Worm (Caenorhabditis elegans) whole organism, young adult: ENCODE measurements around the gene glb-4.

ENCODE experiments used
- C17E4.6 ChIP-seq: fragments of 200-800 bp; sonication (Bioruptor generic); IDR thresholded peaks from 2 replicates; pipeline ENCODE4 v1.3.6; 2022; ENCODE audit warnings: missing genetic modification reagents, missing genetic modification characterization, missing compliant biosample characterization
- F22D6.2 ChIP-seq: sonication (generic microtip); optimal IDR thresholded peaks from 2 replicates; lab custom pipeline; 2016; ENCODE audit warnings: mild to moderate bottlenecking, missing genetic modification characterization, missing compliant biosample characterization
- F23B12.7 ChIP-seq: sonication (generic microtip); optimal IDR thresholded peaks from 2 replicates; lab custom pipeline; 2017; ENCODE audit warnings: missing genetic modification characterization, mild to moderate bottlenecking, missing compliant biosample characterization, antibody characterized with exemption, moderate library complexity; ENCODE audit not compliant: insufficient read depth
- F57A8.1 ChIP-seq: fragments of 200-800 bp; sonication (Bioruptor generic); optimal IDR thresholded peaks from 2 replicates; lab custom pipeline; 2018; ENCODE audit warnings: mild to moderate bottlenecking, missing genetic modification characterization, moderate library complexity, missing compliant biosample characterization
- F57C9.4 ChIP-seq: sonication (generic microtip); optimal IDR thresholded peaks from 2 replicates; lab custom pipeline; 2017; ENCODE audit warnings: mild to moderate bottlenecking, missing genetic modification characterization, missing compliant biosample characterization
- T26A5.8 ChIP-seq: sonication (generic microtip); optimal IDR thresholded peaks from 2 replicates; lab custom pipeline; 2016; ENCODE audit warnings: missing genetic modification characterization, missing compliant biosample characterization
- Y53G8AR.9 ChIP-seq: fragments of 200-800 bp; sonication (Bioruptor generic); conservative IDR thresholded peaks from 2 replicates; pipeline ENCODE4 v1.3.6; 2022; ENCODE audit warnings: missing genetic modification reagents, missing genetic modification characterization, missing compliant biosample characterization
- akir-1 ChIP-seq: fragments of 200-800 bp; sonication (Bioruptor generic); optimal IDR thresholded peaks from 2 replicates; lab custom pipeline; 2018; ENCODE audit warnings: mild to moderate bottlenecking, missing genetic modification characterization, moderate library complexity, missing compliant biosample characterization
- ama-1 ChIP-seq, 3 experiments: fragments of 150-350 bp in 1 of 3; sonication (generic microtip) in 2 of 3; optimal IDR thresholded peaks; 2 replicates each; lab custom pipeline; 2014 to 2018; ENCODE audit warnings: missing biosample characterization in 2 of 3, missing genetic modification characterization in 2 of 3, missing genetic modification reagents in 2 of 3
- aptf-2 ChIP-seq: fragments of 200-800 bp; sonication (Bioruptor generic); conservative IDR thresholded peaks from 2 replicates; pipeline ENCODE4 v1.3.6; 2022; ENCODE audit warnings: missing genetic modification reagents, missing genetic modification characterization, missing compliant biosample characterization
- atf-7 ChIP-seq: sonication (generic microtip); optimal IDR thresholded peaks from 2 replicates; lab custom pipeline; 2017; ENCODE audit warnings: mild to moderate bottlenecking, missing genetic modification characterization, missing compliant biosample characterization
- athp-1 ChIP-seq: sonication (generic microtip); optimal IDR thresholded peaks from 2 replicates; lab custom pipeline; 2017; ENCODE audit warnings: mild to moderate bottlenecking, missing genetic modification characterization, missing compliant biosample characterization
- attf-3 ChIP-seq: fragments of 200-800 bp; sonication (Bioruptor generic); conservative IDR thresholded peaks from 2 replicates; pipeline ENCODE4 v1.3.6; 2022; ENCODE audit warnings: missing genetic modification reagents, missing genetic modification characterization, missing compliant biosample characterization
- ceh-100 ChIP-seq: fragments of 200-800 bp; sonication (Bioruptor generic); IDR thresholded peaks from 2 replicates; pipeline ENCODE4 v1.3.6; 2022; ENCODE audit warnings: missing genetic modification reagents, missing genetic modification characterization, missing compliant biosample characterization
- ceh-27 ChIP-seq: fragments of 200-800 bp; sonication (Bioruptor generic); optimal IDR thresholded peaks from 2 replicates; lab custom pipeline; 2018; ENCODE audit warnings: mild to moderate bottlenecking, missing genetic modification characterization, moderate library complexity, missing compliant biosample characterization
- ceh-40 ChIP-seq: fragments of 200-800 bp; sonication (Bioruptor generic); IDR thresholded peaks from 2 replicates; pipeline ENCODE4 v1.3.6; 2022; ENCODE audit warnings: missing genetic modification characterization, missing compliant biosample characterization
- ceh-79 ChIP-seq: sonication (generic microtip); optimal IDR thresholded peaks from 2 replicates; lab custom pipeline; 2017; ENCODE audit warnings: mild to moderate bottlenecking, missing genetic modification characterization, missing compliant biosample characterization
- ceh-91 ChIP-seq: fragments of 200-800 bp; sonication (Bioruptor generic); IDR thresholded peaks from 2 replicates; pipeline ENCODE4 v1.3.6; 2022; ENCODE audit warnings: missing genetic modification reagents, missing genetic modification characterization, missing compliant biosample characterization
- dox-1 ChIP-seq: fragments of 200-800 bp; sonication (Bioruptor generic); IDR thresholded peaks from 2 replicates; pipeline ENCODE4 v1.3.6; 2022; ENCODE audit warnings: missing genetic modification reagents, missing genetic modification characterization, missing compliant biosample characterization
- dpl-1 ChIP-seq: fragments of 150-350 bp; optimal IDR thresholded peaks from 2 replicates; lab custom pipeline; 2014; ENCODE audit warnings: missing biosample characterization, missing genetic modification reagents, missing genetic modification characterization
- ekl-4 ChIP-seq: fragments of 200-800 bp; sonication (Bioruptor generic); IDR thresholded peaks from 2 replicates; pipeline ENCODE4 v1.3.6; 2022; ENCODE audit warnings: missing genetic modification reagents, missing genetic modification characterization, missing compliant biosample characterization
- hlh-26 ChIP-seq: fragments of 200-800 bp; sonication (Bioruptor generic); conservative IDR thresholded peaks from 2 replicates; pipeline ENCODE4 v1.3.6; 2022; ENCODE audit warnings: missing genetic modification reagents, missing genetic modification characterization, missing compliant biosample characterization
- hmg-1.2 ChIP-seq: fragments of 200-800 bp; sonication (Bioruptor generic); IDR thresholded peaks from 2 replicates; pipeline ENCODE4 v1.3.6; 2022; ENCODE audit warnings: missing genetic modification reagents, missing genetic modification characterization, missing compliant biosample characterization
- hmg-20 ChIP-seq: fragments of 200-800 bp; sonication (Bioruptor generic); IDR thresholded peaks from 2 replicates; pipeline ENCODE4 v1.3.6; 2022; ENCODE audit warnings: missing genetic modification reagents, missing genetic modification characterization, missing compliant biosample characterization
- let-607 ChIP-seq, 2 experiments: fragments of 200-800 bp in 1 of 2; sonication (Bioruptor generic) in 1 of 2; sonication (generic microtip) in 1 of 2; optimal IDR thresholded peaks; 2 replicates each; lab custom pipeline; 2016 to 2018; ENCODE audit warnings: mild to moderate bottlenecking in 2 of 2, missing compliant biosample characterization in 2 of 2, missing genetic modification characterization in 2 of 2, moderate library complexity in 2 of 2, missing genotype in 1 of 2
- lin-35 ChIP-seq, 3 experiments: fragments of 150-350 bp in 2 of 3; sonication (generic microtip) in 1 of 3; optimal IDR thresholded peaks; 2 replicates each; lab custom pipeline; 2014 to 2018; ENCODE audit warnings: missing biosample characterization in 3 of 3, missing genetic modification characterization in 3 of 3, missing genetic modification reagents in 3 of 3
- madf-10 ChIP-seq: sonication (generic microtip); optimal IDR thresholded peaks from 2 replicates; lab custom pipeline; 2016; ENCODE audit warnings: mild to moderate bottlenecking, missing genetic modification characterization, missing compliant biosample characterization
- mel-28 ChIP-seq: sonication (generic microtip); optimal IDR thresholded peaks from 2 replicates; lab custom pipeline; 2016; ENCODE audit warnings: borderline replicate concordance, mild to moderate bottlenecking, missing genetic modification characterization, missing compliant biosample characterization
- nfya-1 ChIP-seq: sonication (generic microtip); optimal IDR thresholded peaks from 2 replicates; lab custom pipeline; 2017; ENCODE audit warnings: antibody characterized with exemption, missing compliant biosample characterization, missing genetic modification characterization, borderline replicate concordance; ENCODE audit not compliant: insufficient read depth
- nfyb-1 ChIP-seq: fragments of 200-800 bp; sonication (Bioruptor generic); IDR thresholded peaks from 2 replicates; pipeline ENCODE4 v1.3.6; 2022; ENCODE audit warnings: missing genetic modification reagents, missing genetic modification characterization, missing compliant biosample characterization
- nhr-179 ChIP-seq: sonication (generic microtip); optimal IDR thresholded peaks from 2 replicates; lab custom pipeline; 2016; ENCODE audit warnings: mild to moderate bottlenecking, missing genetic modification characterization, missing compliant biosample characterization
- rcor-1 ChIP-seq: fragments of 200-800 bp; sonication (Bioruptor generic); IDR thresholded peaks from 2 replicates; pipeline ENCODE4 v1.3.6; 2022; ENCODE audit warnings: missing genetic modification reagents, missing genetic modification characterization, missing compliant biosample characterization
- sdz-38 ChIP-seq: sonication (generic microtip); optimal IDR thresholded peaks from 2 replicates; lab custom pipeline; 2016; ENCODE audit warnings: missing genotype, missing genetic modification characterization, missing compliant biosample characterization
- somi-1 ChIP-seq: fragments of 200-800 bp; sonication (Bioruptor generic); optimal IDR thresholded peaks from 2 replicates; lab custom pipeline; 2018; ENCODE audit warnings: mild to moderate bottlenecking, missing genetic modification characterization, missing compliant biosample characterization
- sptf-2 ChIP-seq: fragments of 200-800 bp; sonication (Bioruptor generic); optimal IDR thresholded peaks from 2 replicates; lab custom pipeline; 2018; ENCODE audit warnings: mild to moderate bottlenecking, missing genetic modification characterization, missing compliant biosample characterization
- tbp1 ChIP-seq: fragments of 200-800 bp; sonication (Bioruptor generic); optimal IDR thresholded peaks from 2 replicates; lab custom pipeline; 2018; ENCODE audit warnings: mild to moderate bottlenecking, missing genetic modification characterization, missing compliant biosample characterization
- ztf-26 ChIP-seq: sonication (generic microtip); optimal IDR thresholded peaks from 2 replicates; lab custom pipeline; 2017; ENCODE audit warnings: missing genetic modification characterization, missing compliant biosample characterization
- ztf-28 ChIP-seq: fragments of 200-800 bp; sonication (Bioruptor generic); IDR thresholded peaks from 2 replicates; pipeline ENCODE4 v1.3.6; 2022; ENCODE audit warnings: missing genetic modification reagents, missing genetic modification characterization, missing compliant biosample characterization

The glb-4 gene

DNA sequence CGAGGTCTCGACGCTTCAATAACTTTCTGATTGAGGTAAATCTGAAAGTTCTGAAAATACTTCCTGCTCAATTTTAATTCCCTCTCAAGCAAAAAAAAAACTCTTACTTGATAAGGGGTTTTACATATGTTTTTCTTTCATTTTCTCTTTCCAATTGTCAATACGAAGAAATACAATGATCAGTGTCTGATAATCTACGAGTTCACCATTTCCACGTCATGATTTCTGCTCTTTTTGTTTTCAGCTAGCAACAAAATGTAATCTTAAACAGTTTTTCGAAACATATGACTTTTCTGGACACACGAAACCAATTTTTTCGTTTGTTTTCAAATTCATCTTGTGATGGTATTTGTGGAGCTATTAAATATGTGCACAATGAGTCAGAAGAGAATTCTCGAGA is 45.2 kb upstream of the glb-4 start:
- TF ChIP-seq let-607 (tag; optimal IDR thresholded peaks at IDR 0.05; lab: Kevin White, UChicago) = no peak
- TF ChIP-seq dpl-1 (GFP tag; lab: Kevin White, UChicago) = no peak
- TF ChIP-seq sdz-38 (tag; lab: Kevin White, UChicago) = no peak
- no peak for TF ChIP-seq ceh-91 (GFP tag; lab: Robert Waterston, UW)
- no peak for TF ChIP-seq T26A5.8
- TF ChIP-seq nfyb-1 = no peak
- no peak for TF ChIP-seq F22D6.2 (tag; lab: Kevin White, UChicago)
- no peak for TF ChIP-seq akir-1 (GFP tag; lab: Kevin White, UChicago)
- TF ChIP-seq athp-1 (tag; lab: Kevin White, UChicago) = no peak
- TF ChIP-seq rcor-1 = no peak
- TF ChIP-seq ceh-40 (GFP tag; lab: Robert Waterston, UW) = no peak
- no peak for TF ChIP-seq somi-1 (GFP tag; lab: Kevin White, UChicago)
- TF ChIP-seq nfya-1 (tag; lab: Kevin White, UChicago) = no peak
- TF ChIP-seq sptf-2 (GFP tag; lab: Kevin White, UChicago) = no peak
- no peak for TF ChIP-seq lin-35 (GFP tag; optimal IDR thresholded peaks at IDR 0.05; lab: Kevin White, UChicago)
- TF ChIP-seq hmg-1.2 (GFP tag; lab: Robert Waterston, UW) = no peak
- no peak for TF ChIP-seq aptf-2 (GFP tag; lab: Robert Waterston, UW)
- TF ChIP-seq, all 124 proteins: peak for 0

DNA sequence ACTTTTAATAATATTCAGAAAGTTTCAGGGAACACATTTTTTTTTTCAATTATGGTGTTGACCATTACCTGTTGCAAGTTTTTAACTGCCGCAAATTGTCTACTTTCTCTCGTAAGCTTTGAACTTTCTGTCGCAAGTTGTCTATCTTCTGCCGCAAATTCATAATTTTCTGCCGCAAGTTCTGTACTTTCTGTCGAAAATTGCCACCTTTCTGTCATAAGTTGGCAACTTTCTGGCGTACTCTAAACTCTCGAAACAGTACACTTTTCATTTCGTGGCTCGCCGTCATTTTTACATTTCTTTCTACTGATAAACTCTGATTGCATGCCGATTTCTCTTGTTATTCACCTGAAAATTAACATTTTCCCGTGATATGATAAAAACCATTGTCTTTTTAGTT is 44.4 kb upstream of the glb-4 start:
- TF ChIP-seq C17E4.6 (no peak), dox-1 (no peak), somi-1 (GFP tag; lab: Kevin White, UChicago) (no peak), F57C9.4 (tag; lab: Kevin White, UChicago) (no peak), ztf-28 (GFP tag; lab: Robert Waterston, UW) (no peak), nfya-1 (tag; lab: Kevin White, UChicago) (no peak), nhr-179 (no peak), ceh-79 (tag; lab: Kevin White, UChicago) (no peak), atf-7 (tag; lab: Kevin White, UChicago) (no peak), hmg-20 (GFP tag; lab: Robert Waterston, UW) (no peak), ztf-26 (tag; lab: Kevin White, UChicago) (no peak), ceh-27 (no peak), F57A8.1 (no peak), hlh-26 (GFP tag; lab: Robert Waterston, UW) (no peak), F23B12.7 (tag; lab: Kevin White, UChicago) (no peak), ceh-100 (GFP tag; lab: Robert Waterston, UW) (no peak), mel-28 (tag; lab: Kevin White, UChicago) (no peak), Y53G8AR.9 (GFP tag; lab: Robert Waterston, UW) (no peak; the same call in 1 of the 2 replicates), attf-3 (GFP tag; lab: Robert Waterston, UW) (no peak)

DNA sequence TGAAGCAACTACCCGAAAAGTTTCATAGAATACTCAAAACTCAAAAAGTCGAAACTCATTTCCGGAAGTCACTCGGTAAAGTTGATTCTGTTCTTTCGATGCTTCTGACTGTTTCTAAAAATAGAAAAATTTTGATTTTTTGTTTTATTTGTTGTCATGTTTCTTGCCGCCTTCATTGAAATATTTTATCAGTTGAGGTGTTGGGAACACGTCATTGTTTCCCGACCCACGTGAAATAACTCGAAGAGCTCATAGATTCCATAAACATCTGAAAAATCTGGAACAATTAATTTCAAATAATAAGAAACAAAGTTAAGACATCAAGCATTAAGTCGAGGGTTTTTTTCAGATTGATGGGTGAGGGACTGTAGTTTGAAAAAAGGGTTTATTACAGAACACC is 44.0 kb upstream of the glb-4 start:
- TF ChIP-seq madf-10 (no peak), ekl-4 (GFP tag; lab: Robert Waterston, UW) (no peak), ama-1 (optimal IDR thresholded peaks at IDR 0.05; lab: Kevin White, UChicago) (no peak), ama-1 (GFP tag; optimal IDR thresholded peaks at IDR 0.05; lab: Kevin White, UChicago) (no peak), tbp1 (no peak)
